Worm (Caenorhabditis elegans): Measurements from ENCODE around the gene F11G11.4.
"Not testable (repeated sequence)": the region's sequence is repeated elsewhere in the genome, so short reads cannot be mapped to it uniquely, and the experiment has no call there.

DNA sequence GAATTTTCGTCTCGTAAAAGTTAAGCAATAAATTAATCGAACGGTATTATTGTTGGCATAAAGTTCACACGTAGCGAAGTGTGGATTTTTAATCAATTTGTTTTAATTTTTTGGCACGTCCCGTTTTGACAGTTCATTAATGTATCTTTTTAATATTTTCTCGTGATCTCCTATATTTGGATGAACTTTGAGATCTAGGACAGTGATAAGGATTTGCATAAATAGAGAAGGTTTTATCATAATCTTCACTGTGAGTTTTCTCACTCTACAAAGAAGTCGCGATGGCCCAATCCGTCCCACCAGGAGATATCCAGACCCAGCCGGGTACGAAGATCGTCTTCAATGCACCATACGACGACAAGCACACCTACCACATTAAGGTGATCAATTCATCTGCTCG lies 35.3 kb upstream of the F11G11.4 start, which contains the start of the genes C33F10.8 and msp-40:
- TF ChIP-seq unc-39 (tag; optimal IDR thresholded peaks at IDR 0.05); snpc-4 (tag; optimal IDR thresholded peaks at IDR 0.05); ces-1 (GFP tag; optimal IDR thresholded peaks at IDR 0.05); lin-13 (tag; optimal IDR thresholded peaks at IDR 0.05); nhr-237 (tag; optimal IDR thresholded peaks at IDR 0.05); tbx-8 (GFP tag; optimal IDR thresholded peaks at IDR 0.05); nhr-12 (tag; optimal IDR thresholded peaks at IDR 0.05); pha-4 (tag; optimal IDR thresholded peaks at IDR 0.05); blmp-1 (tag; optimal IDR thresholded peaks at IDR 0.05); nhr-28 (tag; optimal IDR thresholded peaks at IDR 0.05); lin-32 (GFP tag; optimal IDR thresholded peaks at IDR 0.05); lsy-2 (tag; optimal IDR thresholded peaks at IDR 0.05); M03D4.4 (tag; optimal IDR thresholded peaks at IDR 0.05); mep-1 (tag; optimal IDR thresholded peaks at IDR 0.05): not testable (repeated sequence)

All from whole organism, mixed stage, embryonic.